Fruit fly (Drosophila melanogaster) whole organism, wandering third instar larva: Measurements from ENCODE around the gene Klp61F.
"Not testable (repeated sequence)": the region's sequence is repeated elsewhere in the genome, so short reads cannot be mapped to it uniquely, and the experiment has no call there.

Experiments
- CG32264 ChIP-seq: fragments of 200-800 bp; sonication (Bioruptor generic); optimal IDR thresholded peaks from 2 replicates; lab custom pipeline; 2016; ENCODE audit warnings: missing biosample characterization, missing genetic modification characterization
- CG9705 ChIP-seq: fragments of 200-800 bp; sonication (Bioruptor generic); optimal IDR thresholded peaks from 2 replicates; lab custom pipeline; 2018; ENCODE audit warnings: missing biosample characterization, mild to moderate bottlenecking, missing genetic modification characterization
- Dif ChIP-seq: fragments of 200-275, 200-300 bp; sonication (Bioruptor generic); optimal IDR thresholded peaks from 2 replicates; lab custom pipeline; 2018; ENCODE audit warnings: missing biosample characterization, missing genetic modification characterization; ENCODE audit not compliant: partially characterized antibody
- GATAd ChIP-seq: sonication (Bioruptor generic); optimal IDR thresholded peaks from 2 replicates; lab custom pipeline; 2016; ENCODE audit warnings: missing biosample characterization, missing genetic modification characterization
- HLH106 ChIP-seq: fragments of 200-800 bp; optimal IDR thresholded peaks from 3 replicates; lab custom pipeline; 2019; ENCODE audit warnings: missing biosample characterization, mild to moderate bottlenecking, missing genetic modification characterization, moderate library complexity
- Mio ChIP-seq: sonication (Bioruptor generic); optimal IDR thresholded peaks from 2 replicates; lab custom pipeline; 2016; ENCODE audit warnings: missing biosample characterization, missing genetic modification characterization
- OdsH ChIP-seq: fragments of 200-800 bp; sonication (Bioruptor generic); optimal IDR thresholded peaks from 2 replicates; lab custom pipeline; 2016; ENCODE audit warnings: missing biosample characterization, mild to moderate bottlenecking, missing genetic modification characterization
- Rel ChIP-seq, 2 experiments: fragments of 200-800 bp; sonication (Bioruptor generic) in 1 of 2; optimal IDR thresholded peaks; 2 replicates in 1 of 2; 3 replicates in 1 of 2; lab custom pipeline; 2016 to 2019; ENCODE audit warnings: mild to moderate bottlenecking in 2 of 2, missing biosample characterization in 2 of 2, missing genetic modification characterization in 2 of 2, moderate library complexity in 1 of 2
- Vsx2 ChIP-seq: fragments of 200-300, 225-300 bp; sonication (Bioruptor generic); optimal IDR thresholded peaks from 2 replicates; lab custom pipeline; 2018; ENCODE audit warnings: missing biosample characterization, missing genetic modification characterization; ENCODE audit not compliant: partially characterized antibody
- br ChIP-seq: fragments of 200-800 bp; sonication (Bioruptor generic); optimal IDR thresholded peaks from 2 replicates; lab custom pipeline; 2016; ENCODE audit warnings: missing biosample characterization, missing genetic modification characterization
- dl ChIP-seq, 2 experiments: fragments of 175-275, 200-275 bp in 1 of 2; fragments of 200-275 bp in 1 of 2; sonication (Bioruptor generic); optimal IDR thresholded peaks; lab custom pipeline; 2018; ENCODE audit warnings: mild to moderate bottlenecking in 2 of 2, missing biosample characterization in 2 of 2, missing genetic modification characterization in 2 of 2, moderate library complexity in 2 of 2; ENCODE audit not compliant: partially characterized antibody in 2 of 2, insufficient read depth in 1 of 2
- dmrt93B ChIP-seq: fragments of 200-800 bp; sonication (Bioruptor generic); optimal IDR thresholded peaks from 2 replicates; lab custom pipeline; 2018; ENCODE audit warnings: missing biosample characterization, mild to moderate bottlenecking, missing genetic modification characterization
- dsf ChIP-seq: sonication (Bioruptor generic); optimal IDR thresholded peaks from 2 replicates; lab custom pipeline; 2016; ENCODE audit warnings: missing biosample characterization, missing genetic modification characterization, borderline replicate concordance
- ey ChIP-seq: fragments of 200-800 bp; sonication (Bioruptor generic); optimal IDR thresholded peaks from 2 replicates; lab custom pipeline; 2016; ENCODE audit warnings: missing biosample characterization, missing genetic modification characterization
- foxo ChIP-seq, 2 experiments: fragments of 200-800 bp; sonication (Bioruptor generic); optimal IDR thresholded peaks; 2 replicates in 1 of 2; 3 replicates in 1 of 2; lab custom pipeline; 2016 to 2017; ENCODE audit warnings: missing biosample characterization in 2 of 2, missing genetic modification characterization in 2 of 2
- fru ChIP-seq: fragments of 200-800 bp; sonication (Bioruptor generic); optimal IDR thresholded peaks from 3 replicates; lab custom pipeline; 2016; ENCODE audit warnings: missing biosample characterization, mild to moderate bottlenecking, missing genetic modification characterization
- h ChIP-seq: fragments of 200-800 bp; sonication (Bioruptor generic); optimal IDR thresholded peaks from 3 replicates; lab custom pipeline; 2016; ENCODE audit warnings: missing biosample characterization, mild to moderate bottlenecking, missing genetic modification characterization
- rgr ChIP-seq: fragments of 200-800 bp; sonication (Bioruptor generic); optimal IDR thresholded peaks from 3 replicates; lab custom pipeline; 2016; ENCODE audit warnings: missing biosample characterization, mild to moderate bottlenecking, missing genetic modification characterization
- sage ChIP-seq: fragments of 200-800 bp; sonication (Bioruptor generic); optimal IDR thresholded peaks from 2 replicates; lab custom pipeline; 2016; ENCODE audit warnings: missing biosample characterization, mild to moderate bottlenecking, missing genetic modification characterization
- sv ChIP-seq: fragments of 200-800 bp; sonication (Bioruptor generic); optimal IDR thresholded peaks from 3 replicates; lab custom pipeline; 2016; ENCODE audit warnings: missing biosample characterization, missing genetic modification characterization
- tai ChIP-seq: sonication (Bioruptor generic); optimal IDR thresholded peaks from 2 replicates; lab custom pipeline; 2016; ENCODE audit warnings: missing biosample characterization, missing genetic modification characterization
- usp ChIP-seq: fragments of >200 bp; optimal IDR thresholded peaks from 2 replicates; lab custom pipeline; 2017; ENCODE audit warnings: missing biosample characterization, missing genetic modification characterization
- woc ChIP-seq: sonication (Bioruptor generic); optimal IDR thresholded peaks from 2 replicates; lab custom pipeline; 2016; ENCODE audit warnings: missing biosample characterization, mild to moderate bottlenecking, missing genetic modification characterization

Gene Klp61F

dm6 chr3L:1245810-1246209 is at the start of gene Klp61F:
Gene Klp61F, minus strand, starts transcription at chr3L:1245910.
- TF ChIP-seq fru (GFP tag; lab: Kevin White, UChicago); sage (GFP tag; lab: Kevin White, UChicago); OdsH: not testable (repeated sequence)

- no peak for TF ChIP-seq CG9705
- no peak for TF ChIP-seq foxo (GFP tag; optimal IDR thresholded peaks at IDR 0.05; lab: Kevin White, UChicago)
- TF ChIP-seq h (GFP tag; lab: Kevin White, UChicago), result no peak
- TF ChIP-seq dmrt93B (GFP tag; lab: Kevin White, UChicago), result no peak
- TF ChIP-seq, all 38 proteins: peak for 0
Observed at dm6 chr3L:1294835-1295234, 49.1 kb upstream of the Klp61F start.

dm6 chr3L:1280890-1281622 is 35.3 kb upstream of the Klp61F start:
- no peak for TF ChIP-seq fru (GFP tag; lab: Kevin White, UChicago)
- no peak for TF ChIP-seq OdsH
- no peak for TF ChIP-seq dl (GFP tag; optimal IDR thresholded peaks at IDR 0.05; lab: Kevin White, UChicago; ENCODE audit: insufficient read depth in 1 of 2, partially characterized antibody in 2 of 2)
- TF ChIP-seq rgr (GFP tag; lab: Kevin White, UChicago), result no peak
- TF ChIP-seq sv (GFP tag; lab: Kevin White, UChicago), result no peak

dm6 chr3L:1279685-1280084 is 34.0 kb upstream of the Klp61F start:
- TF ChIP-seq rgr (GFP tag; lab: Kevin White, UChicago) (no peak), woc (GFP tag; lab: Kevin White, UChicago) (no peak), usp (no peak), ey (GFP tag; lab: Kevin White, UChicago) (peak; percentile 18)

- TF ChIP-seq CG32264 (GFP tag; lab: Kevin White, UChicago), result no peak
- no peak for TF ChIP-seq Vsx2 (GFP tag; lab: Kevin White, UChicago)
- no peak for TF ChIP-seq br (GFP tag; lab: Kevin White, UChicago)
Observed at dm6 chr3L:1277937-1278336, 32.2 kb upstream of the Klp61F start.

dm6 chr3L:1275767-1276166 is 30.1 kb upstream of the Klp61F start, which contains the start of gene CG32333:
Gene CG32333, plus strand, starts transcription at chr3L:1275956.
- TF ChIP-seq Vsx2 (GFP tag; lab: Kevin White, UChicago) (no peak), tai (GFP tag; lab: Kevin White, UChicago) (no peak), dsf (no peak), CG9705 (no peak), GATAd (GFP tag; lab: Kevin White, UChicago) (no peak), Mio (GFP tag; lab: Kevin White, UChicago) (no peak)
- TF ChIP-seq, all 38 proteins: peak for 0

dm6 chr3L:1269013-1269412 is 23.3 kb upstream of the Klp61F start:
- no peak for TF ChIP-seq OdsH
- TF ChIP-seq Dif, result peak; percentile 31
- TF ChIP-seq, all 38 proteins: peak for 1

- no peak for TF ChIP-seq HLH106 (tag; lab: Kevin White, UChicago)
- TF ChIP-seq Vsx2 (GFP tag; lab: Kevin White, UChicago), result peak; percentile 34
- peak in 1 of 2 experiments; percentile 45 for TF ChIP-seq dl (GFP tag; optimal IDR thresholded peaks at IDR 0.05; lab: Kevin White, UChicago; ENCODE audit: insufficient read depth in 1 of 2, partially characterized antibody in 2 of 2)
- peak; percentile 68 for TF ChIP-seq Dif
- no peak for TF ChIP-seq Rel (GFP tag; optimal IDR thresholded peaks at IDR 0.05; lab: Kevin White, UChicago)
- TF ChIP-seq Rel (tag; optimal IDR thresholded peaks at IDR 0.05; lab: Kevin White, UChicago), result peak; percentile 52
- TF ChIP-seq, all 38 proteins: peak for 4
Observed at dm6 chr3L:1265423-1266002, 19.8 kb upstream of the Klp61F start.
